Worm (Caenorhabditis elegans) whole organism, dauer: ENCODE measurements around the gene C04H5.7.
"Not testable (repeated sequence)": the region's sequence is repeated elsewhere in the genome, so short reads cannot be mapped to it uniquely, and the experiment has no call there.

Source experiments
- unc-62 ChIP-seq: sonication (generic microtip); optimal IDR thresholded peaks from 2 replicates; lab custom pipeline; 2017; ENCODE audit warnings: missing biosample characterization, missing genetic modification reagents, missing genetic modification characterization

C04H5.7 gene

ce11 chrII:14515017-14515416, 22.7 kb upstream of the C04H5.7 start, which contains the start of gene K10H10.9:
Gene K10H10.9, minus strand, starts transcription at chrII:14515117.
- TF ChIP-seq unc-62 (GFP tag; lab: Kevin White, UChicago): no peak

ce11 chrII:14522037-14522436, 15.7 kb upstream of the C04H5.7 start, which contains the start of gene btb-19:
Gene btb-19, minus strand, starts transcription at chrII:14522137.
- TF ChIP-seq unc-62 (GFP tag; lab: Kevin White, UChicago): no peak

ce11 chrII:14523070-14523572, 14.6 kb upstream of the C04H5.7 start, which contains the start of gene btb-20:
Gene btb-20, minus strand, starts transcription at chrII:14523522.
- no peak for TF ChIP-seq unc-62 (GFP tag; lab: Kevin White, UChicago)

- TF ChIP-seq unc-62 (GFP tag; lab: Kevin White, UChicago): no peak
These were observed 14.0 kb upstream of the C04H5.7 start, which contains the start of gene pot-2 for ce11 chrII:14523645-14524223. Gene pot-2, plus strand, starts transcription at chrII:14524173.

- no peak for TF ChIP-seq unc-62 (GFP tag; lab: Kevin White, UChicago)
These were observed 12.7 kb upstream of the C04H5.7 start, which contains the start of gene F57C2.4 for ce11 chrII:14525013-14525412. Gene F57C2.4, plus strand, starts transcription at chrII:14525313.

- no peak for TF ChIP-seq unc-62 (GFP tag; lab: Kevin White, UChicago)
These were observed 10.6 kb upstream of the C04H5.7 start for ce11 chrII:14527104-14527503.

ce11 chrII:14528233-14528802, 9.4 kb upstream of the C04H5.7 start, which contains the start of the genes F57C2.5 and spat-1:
Gene F57C2.5, minus strand, starts transcription at chrII:14528239.
Gene spat-1, plus strand, starts transcription at chrII:14528752.
- TF ChIP-seq unc-62 (GFP tag; lab: Kevin White, UChicago): no peak

- no peak for TF ChIP-seq unc-62 (GFP tag; lab: Kevin White, UChicago)
These were observed 3.7 kb upstream of the C04H5.7 start, which contains the start of gene C04H5.1 for ce11 chrII:14534000-14534399. Gene C04H5.1, plus strand, starts transcription at chrII:14534300.

ce11 chrII:14540551-14540950, 2.8 kb downstream of the C04H5.7 start:
- no peak for TF ChIP-seq unc-62 (GFP tag; lab: Kevin White, UChicago)

ce11 chrII:14548691-14549090, 10.9 kb downstream of the C04H5.7 start, which contains the start of gene gcy-29:
Gene gcy-29, minus strand, starts transcription at chrII:14548791.
- no peak for TF ChIP-seq unc-62 (GFP tag; lab: Kevin White, UChicago)

ce11 chrII:14550613-14551012, 12.9 kb downstream of the C04H5.7 start, which contains the start of gene nlp-41:
Gene nlp-41, plus strand, starts transcription at chrII:14550913.
- TF ChIP-seq unc-62 (GFP tag; lab: Kevin White, UChicago): no peak

ce11 chrII:14555019-14555418, 17.3 kb downstream of the C04H5.7 start:
- TF ChIP-seq unc-62 (GFP tag; lab: Kevin White, UChicago): no peak

ce11 chrII:14561549-14562115, 23.9 kb downstream of the C04H5.7 start, which contains the start of gene mog-4:
Gene mog-4, minus strand, starts transcription at chrII:14561599.
- TF ChIP-seq unc-62 (GFP tag; lab: Kevin White, UChicago): not testable (repeated sequence)

ce11 chrII:14567811-14568210, 30.1 kb downstream of the C04H5.7 start:
- TF ChIP-seq unc-62 (GFP tag; lab: Kevin White, UChicago): no peak

- TF ChIP-seq unc-62 (GFP tag; lab: Kevin White, UChicago): no peak
These were observed 31.6 kb downstream of the C04H5.7 start for ce11 chrII:14569322-14569721.
